Fruit fly (Drosophila melanogaster): ENCODE measurements around the gene Ada.

The Ada gene

dm6 chr3R:9051937-9052680, 12.9 kb upstream of the Ada start, which contains the start of gene Kdm2 (continued):
- TF ChIP-seq hbn (GFP tag; IDR thresholded peaks at IDR 0.05; ENCODE audit: partially characterized antibody), result no peak
- no peak for TF ChIP-seq CG3065 (GFP tag; optimal IDR thresholded peaks at IDR 0.05)
- no peak for TF ChIP-seq repo (GFP tag; optimal IDR thresholded peaks at IDR 0.05)
- no peak for TF ChIP-seq tin (GFP tag; optimal IDR thresholded peaks at IDR 0.05)
- no peak for TF ChIP-seq cg (GFP tag; optimal IDR thresholded peaks at IDR 0.05)
- TF ChIP-seq Hr3 (GFP tag; optimal IDR thresholded peaks at IDR 0.05), result no peak
- no peak for TF ChIP-seq abd-A (tag; optimal IDR thresholded peaks at IDR 0.05)
- peak; percentile 15 for TF ChIP-seq CG18262 (tag; optimal IDR thresholded peaks at IDR 0.05)
- TF ChIP-seq CG17612 (GFP tag; IDR thresholded peaks at IDR 0.05), result no peak
- TF ChIP-seq CG18619 (GFP tag; optimal IDR thresholded peaks at IDR 0.05), result no peak
- no peak for TF ChIP-seq CG32767 (GFP tag; IDR thresholded peaks at IDR 0.05)
- TF ChIP-seq gsb (GFP tag; IDR thresholded peaks at IDR 0.05), result no peak
- TF ChIP-seq tx (GFP tag; optimal IDR thresholded peaks at IDR 0.05), result no peak
- TF ChIP-seq jigr1 (GFP tag; IDR thresholded peaks at IDR 0.05), result no peak
- TF ChIP-seq CG32772 (GFP tag; IDR thresholded peaks at IDR 0.05), result no peak
- peak; percentile 58 for TF ChIP-seq phol (tag; optimal IDR thresholded peaks at IDR 0.05)
- no peak for TF ChIP-seq Fer2 (tag; optimal IDR thresholded peaks at IDR 0.05)
- TF ChIP-seq bbx (GFP tag; IDR thresholded peaks at IDR 0.05; ENCODE audit: partially characterized antibody), result no peak
- TF ChIP-seq YL-1 (GFP tag; optimal IDR thresholded peaks at IDR 0.05), result peak; percentile 70
- no peak for TF ChIP-seq klu (GFP tag; IDR thresholded peaks at IDR 0.05)
- no peak for TF ChIP-seq slbo (GFP tag; IDR thresholded peaks at IDR 0.05)
- TF ChIP-seq BEAF-32 (GFP tag; optimal IDR thresholded peaks at IDR 0.05), result peak; percentile 13
- no peak for TF ChIP-seq CG6175 (GFP tag; IDR thresholded peaks at IDR 0.05)
- no peak for TF ChIP-seq NK7.1 (GFP tag; optimal IDR thresholded peaks at IDR 0.05)
- no peak for TF ChIP-seq Drgx (GFP tag; IDR thresholded peaks at IDR 0.05)
- no peak for TF ChIP-seq ato (GFP tag; IDR thresholded peaks at IDR 0.05; ENCODE audit: partially characterized antibody)
- peak in 1 of 2 experiments; percentile 19 for TF ChIP-seq Pdp1 (GFP tag; optimal IDR thresholded peaks at IDR 0.05)
- TF ChIP-seq B-H1 (GFP tag; IDR thresholded peaks at IDR 0.05), result no peak
- TF ChIP-seq mam (GFP tag; optimal IDR thresholded peaks at IDR 0.05), result no peak
- TF ChIP-seq pfk (GFP tag; optimal IDR thresholded peaks at IDR 0.05), result peak; percentile 49
- no peak for TF ChIP-seq h (optimal IDR thresholded peaks at IDR 0.05)
- TF ChIP-seq trh (GFP tag; optimal IDR thresholded peaks at IDR 0.05), result no peak
- no peak for TF ChIP-seq Sry-δ (GFP tag; optimal IDR thresholded peaks at IDR 0.05)
- no peak for TF ChIP-seq fu2 (GFP tag; optimal IDR thresholded peaks at IDR 0.05)
- no peak for TF ChIP-seq CG31441 (GFP tag; IDR thresholded peaks at IDR 0.05)
- no peak for TF ChIP-seq run (tag; optimal IDR thresholded peaks at IDR 0.05)
- TF ChIP-seq Hmr (GFP tag; optimal IDR thresholded peaks at IDR 0.05), result peak; percentile 55
- peak; percentile 66 for TF ChIP-seq CG8924 (tag; optimal IDR thresholded peaks at IDR 0.05)
- TF ChIP-seq CG11695 (GFP tag; IDR thresholded peaks at IDR 0.05), result no peak
- TF ChIP-seq CG1233 (GFP tag; optimal IDR thresholded peaks at IDR 0.05), result peak; percentile 30
- no peak for TF ChIP-seq CG9437 (GFP tag; optimal IDR thresholded peaks at IDR 0.05)
- TF ChIP-seq Dbx (GFP tag; IDR thresholded peaks at IDR 0.05), result no peak
- TF ChIP-seq tll (GFP tag; optimal IDR thresholded peaks at IDR 0.05), result no peak
- no peak for TF ChIP-seq C15 (GFP tag; IDR thresholded peaks at IDR 0.05)
- no peak for TF ChIP-seq dmrt11E (tag; optimal IDR thresholded peaks at IDR 0.05)
- no peak for TF ChIP-seq pnt (GFP tag; optimal IDR thresholded peaks at IDR 0.05)
- TF ChIP-seq HmgD (GFP tag; optimal IDR thresholded peaks at IDR 0.05), result no peak
- TF ChIP-seq CG7745 (tag; optimal IDR thresholded peaks at IDR 0.05), result peak; percentile 18
- no peak for TF ChIP-seq CG12104 (GFP tag; optimal IDR thresholded peaks at IDR 0.05)
- TF ChIP-seq CG6272 (GFP tag; IDR thresholded peaks at IDR 0.05), result no peak
- TF ChIP-seq odd (GFP tag; optimal IDR thresholded peaks at IDR 0.05), result peak; percentile 40
